Fruit fly (Drosophila melanogaster): ENCODE measurements around the gene bigmax.

The bigmax gene

DNA sequence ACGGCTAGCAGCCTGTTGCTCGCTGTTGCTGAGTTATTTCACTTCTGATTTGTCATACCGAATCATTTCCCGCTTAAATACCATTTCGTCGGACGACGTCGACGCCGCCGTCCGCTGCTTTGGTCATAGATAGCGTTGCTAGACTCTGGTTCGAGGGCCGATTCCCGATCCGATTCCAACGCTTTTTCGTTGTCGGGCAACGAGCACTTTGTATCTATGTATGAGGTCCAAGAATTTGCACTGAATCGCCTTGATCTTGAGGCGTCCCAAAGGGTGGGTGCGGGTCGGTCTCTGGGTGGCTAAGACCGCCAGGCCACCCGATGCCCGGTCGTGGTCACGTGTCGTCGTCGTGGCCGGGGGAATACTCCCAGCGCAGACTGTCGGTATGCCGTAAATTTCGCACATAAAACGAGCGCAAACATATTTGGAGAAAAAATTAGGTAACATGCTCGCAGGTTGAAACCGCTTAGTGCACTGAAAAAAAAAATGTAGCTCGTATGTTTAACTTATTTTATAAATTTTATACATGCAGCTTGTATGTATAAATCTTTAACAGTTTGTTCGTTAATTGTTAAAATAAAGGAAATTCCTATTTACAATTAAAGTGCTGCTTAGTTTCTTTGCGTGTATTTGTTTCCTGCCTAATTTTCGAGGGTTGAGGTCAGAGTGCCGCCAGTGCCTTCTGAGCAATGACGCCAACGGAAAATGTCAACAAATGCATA is 4.0 kb upstream of the bigmax start, which contains the start of gene CG3348:
TSS of gene CG3348 (minus strand) at position 51 of the 722 bp plus-strand sequence.
- TF ChIP-seq CG4496 (GFP tag; IDR thresholded peaks at IDR 0.05) (0 out of 3 replicates have a peak, but pooled peaks have one; percentile 44), D1 (tag; optimal IDR thresholded peaks at IDR 0.05) (no peak), CG8159 (tag; optimal IDR thresholded peaks at IDR 0.05) (peak; percentile 3)

DNA sequence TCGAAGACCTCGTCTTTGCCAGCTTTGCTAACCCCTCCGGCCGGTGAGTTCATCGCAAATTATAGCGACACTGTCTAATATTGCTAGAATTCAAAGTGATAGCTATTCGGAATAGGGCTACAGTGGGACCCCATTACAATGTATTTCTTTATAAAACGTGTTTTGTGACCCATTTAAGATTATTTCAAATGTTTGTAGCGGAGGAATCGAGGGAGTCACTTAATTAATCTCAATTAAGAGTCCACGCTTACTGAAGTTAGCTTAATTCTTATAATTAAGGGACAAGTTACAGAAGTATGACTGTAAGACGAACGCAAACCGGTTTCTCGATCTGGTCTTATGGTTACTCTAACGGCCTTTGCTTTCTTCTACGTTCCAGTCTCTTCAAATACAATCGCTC is 1.3 kb upstream of the bigmax start:
- no peak for TF ChIP-seq rn (GFP tag; IDR thresholded peaks at IDR 0.05)
- TF ChIP-seq CG32121 (GFP tag; IDR thresholded peaks at IDR 0.05) = no peak
- no peak for TF ChIP-seq CG15710 (tag; optimal IDR thresholded peaks at IDR 0.05)
- 0 out of 3 replicates have a peak, but pooled peaks have one; percentile 41 for TF ChIP-seq fd96Ca (GFP tag; IDR thresholded peaks at IDR 0.05)
- peak; percentile 80 for TF ChIP-seq CG8301 (tag; optimal IDR thresholded peaks at IDR 0.05)
- TF ChIP-seq EcR (GFP tag; optimal IDR thresholded peaks at IDR 0.05) = no peak
- TF ChIP-seq Pif1A (GFP tag; optimal IDR thresholded peaks at IDR 0.05) = peak; percentile 40
- TF ChIP-seq Pif1B (GFP tag; optimal IDR thresholded peaks at IDR 0.05) = peak; percentile 32
- TF ChIP-seq CG13204 (GFP tag; optimal IDR thresholded peaks at IDR 0.05) = no peak
- TF ChIP-seq CG34367 (tag; optimal IDR thresholded peaks at IDR 0.05) = no peak
- TF ChIP-seq D1 (tag; optimal IDR thresholded peaks at IDR 0.05) = no peak
- peak; percentile 16 for TF ChIP-seq CG9948 (tag; optimal IDR thresholded peaks at IDR 0.05)
- TF ChIP-seq Snoo (tag; optimal IDR thresholded peaks at IDR 0.05) = no peak
- no peak for TF ChIP-seq CG8159 (tag; optimal IDR thresholded peaks at IDR 0.05)
- no peak for TF ChIP-seq CG10348 (GFP tag; IDR thresholded peaks at IDR 0.05)
- TF ChIP-seq CG4496 (GFP tag; IDR thresholded peaks at IDR 0.05) = peak; percentile 76; the same call in 2 of the 3 replicates
- TF ChIP-seq CG14655 (GFP tag; optimal IDR thresholded peaks at IDR 0.05) = peak; percentile 75
- peak; percentile 43; the same call in 1 of the 2 replicates for TF ChIP-seq CG12605 (GFP tag; IDR thresholded peaks at IDR 0.05)
- peak; percentile 55; the same call in 1 of the 2 replicates for TF ChIP-seq Ets98B (GFP tag; IDR thresholded peaks at IDR 0.05)
- no peak for TF ChIP-seq CG17806 (tag; optimal IDR thresholded peaks at IDR 0.05)
- no peak for TF ChIP-seq gl (tag; optimal IDR thresholded peaks at IDR 0.05)

- TF ChIP-seq Pif1B (GFP tag; optimal IDR thresholded peaks at IDR 0.05) (no peak), CG13204 (GFP tag; optimal IDR thresholded peaks at IDR 0.05) (no peak), CG15710 (tag; optimal IDR thresholded peaks at IDR 0.05) (no peak), rn (GFP tag; IDR thresholded peaks at IDR 0.05) (no peak), gl (tag; optimal IDR thresholded peaks at IDR 0.05) (no peak), CG8159 (tag; optimal IDR thresholded peaks at IDR 0.05) (no peak), fd96Ca (GFP tag; IDR thresholded peaks at IDR 0.05) (no peak), EcR (GFP tag; optimal IDR thresholded peaks at IDR 0.05) (no peak), CG34367 (tag; optimal IDR thresholded peaks at IDR 0.05) (no peak), Pif1A (GFP tag; optimal IDR thresholded peaks at IDR 0.05) (no peak), CG4496 (GFP tag; IDR thresholded peaks at IDR 0.05) (no peak), Ets98B (GFP tag; IDR thresholded peaks at IDR 0.05) (no peak), D1 (tag; optimal IDR thresholded peaks at IDR 0.05) (no peak), CG32121 (GFP tag; IDR thresholded peaks at IDR 0.05) (no peak)
These were observed 4.7 kb downstream of the bigmax start, which contains the start of gene CG3368 for dm6 chr3R:27283645-27284044. TSS of gene CG3368 (plus strand) at chr3R:27283780.

- TF ChIP-seq CG10348 (GFP tag; IDR thresholded peaks at IDR 0.05) = no peak
- 0 out of 3 replicates have a peak, but pooled peaks have one; percentile 35 for TF ChIP-seq CG4496 (GFP tag; IDR thresholded peaks at IDR 0.05)
- TF ChIP-seq CG8159 (tag; optimal IDR thresholded peaks at IDR 0.05) = peak; percentile 56
- TF ChIP-seq EcR (GFP tag; optimal IDR thresholded peaks at IDR 0.05) = no peak
- TF ChIP-seq CG9948 (tag; optimal IDR thresholded peaks at IDR 0.05) = peak; percentile 53
- TF ChIP-seq fd96Ca (GFP tag; IDR thresholded peaks at IDR 0.05) = peak; percentile 67
- TF ChIP-seq CG15710 (tag; optimal IDR thresholded peaks at IDR 0.05) = peak; percentile 58
- TF ChIP-seq CG14655 (GFP tag; optimal IDR thresholded peaks at IDR 0.05) = peak; percentile 61
- TF ChIP-seq Pif1B (GFP tag; optimal IDR thresholded peaks at IDR 0.05) = peak; percentile 32
- peak; percentile 36 for TF ChIP-seq CG17806 (tag; optimal IDR thresholded peaks at IDR 0.05)
- peak; percentile 50 for TF ChIP-seq CG8301 (tag; optimal IDR thresholded peaks at IDR 0.05)
- no peak for TF ChIP-seq CG13204 (GFP tag; optimal IDR thresholded peaks at IDR 0.05)
- peak; percentile 41 for TF ChIP-seq Ets98B (GFP tag; IDR thresholded peaks at IDR 0.05)
- peak; percentile 61; the same call in 1 of the 2 replicates for TF ChIP-seq CG32121 (GFP tag; IDR thresholded peaks at IDR 0.05)
- TF ChIP-seq gl (tag; optimal IDR thresholded peaks at IDR 0.05) = no peak
- TF ChIP-seq Snoo (tag; optimal IDR thresholded peaks at IDR 0.05) = peak; percentile 19
- peak; percentile 71 for TF ChIP-seq Pif1A (GFP tag; optimal IDR thresholded peaks at IDR 0.05)
- no peak for TF ChIP-seq CG12605 (GFP tag; IDR thresholded peaks at IDR 0.05)
- peak; percentile 26 for TF ChIP-seq CG34367 (tag; optimal IDR thresholded peaks at IDR 0.05)
These were observed 6.0 kb downstream of the bigmax start, which contains the start of gene mrt for dm6 chr3R:27282286-27282685. TSS of gene mrt (minus strand) at chr3R:27282661.

- TF ChIP-seq CG12605 (GFP tag; IDR thresholded peaks at IDR 0.05) (no peak), EcR (GFP tag; optimal IDR thresholded peaks at IDR 0.05) (no peak), rn (GFP tag; IDR thresholded peaks at IDR 0.05) (no peak), Pif1A (GFP tag; optimal IDR thresholded peaks at IDR 0.05) (no peak)
These were observed 6.6 kb downstream of the bigmax start for dm6 chr3R:27281811-27282131.
